Fruit fly (Drosophila melanogaster): Measurements from ENCODE around the gene inaF-A.

DNA sequence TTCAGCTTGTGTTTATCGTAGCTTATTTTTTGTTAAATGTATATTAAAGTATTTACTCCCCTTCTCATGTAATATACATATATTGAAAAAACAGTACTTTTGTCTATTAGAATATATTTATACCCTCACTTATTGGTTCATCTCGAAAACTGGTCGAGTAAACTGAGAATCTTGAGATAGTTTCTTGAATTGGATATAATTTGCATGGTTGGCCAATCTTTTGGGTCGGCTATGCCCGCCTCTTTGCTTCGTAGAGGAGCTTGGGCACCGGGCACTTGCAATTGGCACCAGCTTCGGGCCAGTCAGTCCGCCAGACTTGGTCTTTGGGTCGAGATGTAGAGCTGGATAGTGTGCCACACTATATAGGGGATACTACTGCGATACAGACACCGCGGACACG lies 53.3 kb downstream of the inaF-A start:
- TF ChIP-seq pan (optimal IDR thresholded peaks at IDR 0.05), result no peak
- TF ChIP-seq GATAd (GFP tag; optimal IDR thresholded peaks at IDR 0.05), result no peak
- TF ChIP-seq Rel (GFP tag; optimal IDR thresholded peaks at IDR 0.05), result no peak
- TF ChIP-seq Rel (tag; optimal IDR thresholded peaks at IDR 0.05), result no peak
- no peak for TF ChIP-seq Dif (GFP tag; optimal IDR thresholded peaks at IDR 0.05; ENCODE audit: partially characterized antibody)
- TF ChIP-seq CrebA (GFP tag; optimal IDR thresholded peaks at IDR 0.05; ENCODE audit: borderline replicate concordance), result no peak
- TF ChIP-seq h (GFP tag; optimal IDR thresholded peaks at IDR 0.05), result no peak
- TF ChIP-seq ey (GFP tag; optimal IDR thresholded peaks at IDR 0.05), result no peak

Measured in whole organism, wandering third instar larva.